Worm (Caenorhabditis elegans) whole organism, late embryonic: ENCODE data around the gene iglr-1.

ENCODE experiments used
- C38D4.7 ChIP-seq: fragments of 200-800 bp; sonication (Bioruptor generic); optimal IDR thresholded peaks from 2 replicates; lab custom pipeline; 2018; ENCODE audit warnings: mild to moderate bottlenecking, missing genetic modification characterization, moderate library complexity, missing compliant biosample characterization
- F13H6.1 ChIP-seq: sonication (generic microtip); optimal IDR thresholded peaks from 2 replicates; lab custom pipeline; 2016; ENCODE audit warnings: missing genetic modification characterization, missing compliant biosample characterization
- K02D7.2 ChIP-seq: sonication (generic microtip); optimal IDR thresholded peaks from 2 replicates; lab custom pipeline; 2017; ENCODE audit warnings: mild to moderate bottlenecking, missing genetic modification characterization, missing compliant biosample characterization
- T23F11.4 ChIP-seq: fragments of 200-800 bp; sonication (Bioruptor generic); optimal IDR thresholded peaks from 2 replicates; lab custom pipeline; 2018; ENCODE audit warnings: mild to moderate bottlenecking, missing genetic modification characterization, missing compliant biosample characterization
- Y22D7AL.16 ChIP-seq: sonication (generic microtip); optimal IDR thresholded peaks from 2 replicates; lab custom pipeline; 2016; ENCODE audit warnings: missing genetic modification characterization, missing compliant biosample characterization
- ceh-14 ChIP-seq: sonication (generic microtip); optimal IDR thresholded peaks from 2 replicates; lab custom pipeline; 2016; ENCODE audit warnings: missing genotype, missing genetic modification characterization, missing compliant biosample characterization
- ceh-18 ChIP-seq: sonication (generic microtip); optimal IDR thresholded peaks from 2 replicates; lab custom pipeline; 2016; ENCODE audit warnings: missing genetic modification characterization, missing compliant biosample characterization
- ceh-2 ChIP-seq: sonication (generic microtip); optimal IDR thresholded peaks from 2 replicates; lab custom pipeline; 2016; ENCODE audit warnings: missing genotype, missing genetic modification characterization, missing compliant biosample characterization
- ceh-24 ChIP-seq: sonication (generic microtip); optimal IDR thresholded peaks from 2 replicates; lab custom pipeline; 2016; ENCODE audit warnings: mild to moderate bottlenecking, missing genetic modification characterization, missing compliant biosample characterization
- ceh-30 ChIP-seq: fragments of 150-350 bp; optimal IDR thresholded peaks from 2 replicates; lab custom pipeline; 2014; ENCODE audit warnings: missing biosample characterization, missing genetic modification characterization
- ceh-34 ChIP-seq: sonication (generic microtip); optimal IDR thresholded peaks from 2 replicates; lab custom pipeline; 2016; ENCODE audit warnings: mild to moderate bottlenecking, missing genetic modification characterization, missing compliant biosample characterization
- ceh-45 ChIP-seq: fragments of 200-800 bp; sonication (Bioruptor generic); IDR thresholded peaks from 2 replicates; pipeline ENCODE4 v1.3.6; 2022; ENCODE audit warnings: missing genetic modification reagents, missing genetic modification characterization, missing compliant biosample characterization
- ceh-6 ChIP-seq: fragments of 200-800 bp; sonication (Bioruptor generic); optimal IDR thresholded peaks from 2 replicates; lab custom pipeline; 2018; ENCODE audit warnings: mild to moderate bottlenecking, missing genetic modification characterization, missing compliant biosample characterization
- che-1 ChIP-seq: sonication (generic microtip); optimal IDR thresholded peaks from 2 replicates; lab custom pipeline; 2016; ENCODE audit warnings: mild to moderate bottlenecking, missing genetic modification characterization, missing compliant biosample characterization
- dmd-4 ChIP-seq: sonication (generic microtip); optimal IDR thresholded peaks from 2 replicates; lab custom pipeline; 2016; ENCODE audit warnings: borderline replicate concordance, missing genetic modification characterization, missing compliant biosample characterization
- elt-2 ChIP-seq: sonication (generic microtip); optimal IDR thresholded peaks from 2 replicates; lab custom pipeline; 2016; ENCODE audit warnings: missing genetic modification reagents, missing genetic modification characterization, missing compliant biosample characterization
- ets-4 ChIP-seq: sonication (generic microtip); optimal IDR thresholded peaks from 2 replicates; lab custom pipeline; 2016; ENCODE audit warnings: missing genetic modification characterization, missing compliant biosample characterization
- fax-1 ChIP-seq: sonication (generic microtip); optimal IDR thresholded peaks from 2 replicates; lab custom pipeline; 2016; ENCODE audit warnings: missing genotype, missing genetic modification characterization, missing compliant biosample characterization
- fkh-10 ChIP-seq: fragments of 150-350 bp; optimal IDR thresholded peaks from 2 replicates; lab custom pipeline; 2014; ENCODE audit warnings: missing biosample characterization, missing genetic modification reagents, missing genetic modification characterization
- fkh-6 ChIP-seq: sonication (generic microtip); optimal IDR thresholded peaks from 2 replicates; lab custom pipeline; 2016; ENCODE audit warnings: missing genetic modification characterization, missing compliant biosample characterization
- gmeb-2 ChIP-seq: sonication (generic microtip); optimal IDR thresholded peaks from 2 replicates; lab custom pipeline; 2016; ENCODE audit warnings: missing genetic modification characterization, inconsistent platforms, missing compliant biosample characterization
- hlh-13 ChIP-seq: fragments of 200-800 bp; sonication (Bioruptor generic); optimal IDR thresholded peaks from 2 replicates; lab custom pipeline; 2018; ENCODE audit warnings: mild to moderate bottlenecking, missing genetic modification characterization, missing compliant biosample characterization
- hlh-30 ChIP-seq: sonication (generic microtip); optimal IDR thresholded peaks from 2 replicates; lab custom pipeline; 2017; ENCODE audit warnings: antibody characterized with exemption, missing genetic modification characterization, missing compliant biosample characterization; ENCODE audit not compliant: insufficient read depth
- hlh-8 ChIP-seq: sonication (generic microtip); optimal IDR thresholded peaks from 2 replicates; lab custom pipeline; 2016; ENCODE audit warnings: missing genotype, missing genetic modification characterization, missing compliant biosample characterization
- lin-11 ChIP-seq: fragments of 200-800 bp; sonication (Bioruptor generic); optimal IDR thresholded peaks from 2 replicates; lab custom pipeline; 2018; ENCODE audit warnings: mild to moderate bottlenecking, missing genetic modification characterization, missing compliant biosample characterization
- odd-2 ChIP-seq: sonication (generic microtip); optimal IDR thresholded peaks from 2 replicates; lab custom pipeline; 2017; ENCODE audit warnings: antibody characterized with exemption, mild to moderate bottlenecking, missing genetic modification characterization, missing compliant biosample characterization
- pat-9 ChIP-seq: fragments of 200-800 bp; sonication (Bioruptor generic); optimal IDR thresholded peaks from 2 replicates; lab custom pipeline; 2018; ENCODE audit warnings: mild to moderate bottlenecking, missing genetic modification characterization, moderate library complexity, missing compliant biosample characterization
- pax-1 ChIP-seq: fragments of 150-350 bp; optimal IDR thresholded peaks from 2 replicates; lab custom pipeline; 2014; ENCODE audit warnings: missing biosample characterization, missing genetic modification characterization
- pqm-1 ChIP-seq: sonication (generic microtip); optimal IDR thresholded peaks from 2 replicates; lab custom pipeline; 2016; ENCODE audit warnings: missing genetic modification characterization, missing compliant biosample characterization
- rnt-1 ChIP-seq: sonication (generic microtip); optimal IDR thresholded peaks from 2 replicates; lab custom pipeline; 2016; ENCODE audit warnings: missing genetic modification characterization, missing compliant biosample characterization
- sdc-2 ChIP-seq: sonication (generic microtip); optimal IDR thresholded peaks from 2 replicates; lab custom pipeline; 2016; ENCODE audit warnings: missing genotype, missing genetic modification characterization, missing compliant biosample characterization
- sox-2 ChIP-seq: fragments of 200-800 bp; sonication (Bioruptor generic); IDR thresholded peaks from 2 replicates; pipeline ENCODE4 v1.3.6; 2022; ENCODE audit warnings: missing genetic modification reagents, missing genetic modification characterization, missing compliant biosample characterization
- tbx-2 ChIP-seq: sonication (generic microtip); optimal IDR thresholded peaks from 2 replicates; lab custom pipeline; 2016; ENCODE audit warnings: missing genetic modification characterization, missing compliant biosample characterization
- unc-3 ChIP-seq, 2 experiments: fragments of 200-800 bp in 1 of 2; sonication (Bioruptor generic) in 1 of 2; sonication (generic microtip) in 1 of 2; conservative IDR thresholded peaks in 1 of 2; optimal IDR thresholded peaks in 1 of 2; 2 replicates each; pipeline versions ENCODE4 v1.3.6 to Lab custom; 2016 to 2022; ENCODE audit warnings: missing compliant biosample characterization in 2 of 2, missing genetic modification characterization in 2 of 2, missing genetic modification reagents in 1 of 2
- unc-55 ChIP-seq: sonication (generic microtip); optimal IDR thresholded peaks from 2 replicates; lab custom pipeline; 2017; ENCODE audit warnings: missing biosample characterization, missing genetic modification reagents, missing genetic modification characterization
- unc-86 ChIP-seq: sonication (generic microtip); optimal IDR thresholded peaks from 2 replicates; lab custom pipeline; 2016; ENCODE audit warnings: missing genetic modification characterization, missing compliant biosample characterization

Gene iglr-1

DNA sequence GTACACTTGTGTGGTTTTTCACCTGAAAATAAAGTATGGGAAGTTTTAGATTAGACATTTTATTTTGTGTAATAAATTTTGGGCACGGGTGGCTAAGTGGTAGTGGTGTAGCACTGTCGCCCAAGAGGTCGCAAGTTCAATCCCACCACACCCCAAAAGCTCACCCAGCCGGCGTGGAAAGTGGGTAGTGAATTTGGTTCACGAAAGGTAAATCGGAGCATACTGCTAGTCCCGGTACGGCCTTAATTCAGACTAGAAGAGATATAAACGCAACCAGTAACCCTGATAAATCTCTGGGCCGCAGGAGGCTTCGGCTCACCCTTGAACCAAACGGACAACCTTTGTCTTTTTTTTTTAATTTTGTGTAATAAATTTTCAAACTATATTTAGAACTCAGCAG, 39.4 kb downstream of the iglr-1 start:
- TF ChIP-seq Y22D7AL.16 (tag; lab: Kevin White, UChicago) (no peak), unc-86 (no peak), hlh-30 (tag; lab: Kevin White, UChicago) (no peak), F13H6.1 (no peak), ceh-30 (tag; lab: Kevin White, UChicago) (no peak), dmd-4 (tag; lab: Kevin White, UChicago) (no peak), ceh-34 (tag; lab: Kevin White, UChicago) (no peak), ceh-24 (tag; lab: Kevin White, UChicago) (no peak), ceh-2 (no peak), fkh-10 (GFP tag; lab: Kevin White, UChicago) (no peak), C38D4.7 (GFP tag; lab: Kevin White, UChicago) (no peak), hlh-8 (tag; lab: Kevin White, UChicago) (no peak)
- TF ChIP-seq, all 69 proteins: peak for 0

DNA sequence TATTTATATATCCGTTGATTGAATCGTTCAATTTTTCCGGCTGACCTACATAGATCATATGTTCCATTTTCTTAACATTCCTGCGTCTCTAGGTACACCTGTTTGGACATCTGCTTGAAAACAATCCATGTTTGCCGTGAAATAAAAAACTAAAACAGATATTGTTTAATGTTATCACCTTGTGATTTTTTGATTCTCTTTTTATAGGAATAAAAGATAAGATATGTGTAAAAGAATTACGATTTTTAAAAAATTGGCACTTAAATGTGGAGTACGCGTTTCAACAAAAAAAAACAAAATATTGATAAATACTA, 43.9 kb downstream of the iglr-1 start:
- TF ChIP-seq ets-4 (no peak), hlh-8 (tag; lab: Kevin White, UChicago) (no peak), Y22D7AL.16 (tag; lab: Kevin White, UChicago) (no peak), hlh-13 (GFP tag; lab: Kevin White, UChicago) (no peak), T23F11.4 (GFP tag; lab: Kevin White, UChicago) (no peak), gmeb-2 (tag; lab: Kevin White, UChicago) (no peak), lin-11 (tag; lab: Kevin White, UChicago) (no peak), C38D4.7 (GFP tag; lab: Kevin White, UChicago) (no peak), ceh-30 (tag; lab: Kevin White, UChicago) (no peak), ceh-45 (GFP tag; lab: Robert Waterston, UW) (no peak), unc-3 (GFP tag; conservative IDR thresholded peaks at IDR 0.05; lab: Robert Waterston, UW) (no peak), unc-3 (tag; optimal IDR thresholded peaks at IDR 0.05; lab: Kevin White, UChicago) (no peak), K02D7.2 (tag; lab: Kevin White, UChicago) (no peak), pat-9 (tag; lab: Kevin White, UChicago) (no peak), pax-1 (tag; lab: Kevin White, UChicago) (no peak), che-1 (tag; lab: Kevin White, UChicago) (no peak)
- TF ChIP-seq, all 69 proteins: peak for 0

DNA sequence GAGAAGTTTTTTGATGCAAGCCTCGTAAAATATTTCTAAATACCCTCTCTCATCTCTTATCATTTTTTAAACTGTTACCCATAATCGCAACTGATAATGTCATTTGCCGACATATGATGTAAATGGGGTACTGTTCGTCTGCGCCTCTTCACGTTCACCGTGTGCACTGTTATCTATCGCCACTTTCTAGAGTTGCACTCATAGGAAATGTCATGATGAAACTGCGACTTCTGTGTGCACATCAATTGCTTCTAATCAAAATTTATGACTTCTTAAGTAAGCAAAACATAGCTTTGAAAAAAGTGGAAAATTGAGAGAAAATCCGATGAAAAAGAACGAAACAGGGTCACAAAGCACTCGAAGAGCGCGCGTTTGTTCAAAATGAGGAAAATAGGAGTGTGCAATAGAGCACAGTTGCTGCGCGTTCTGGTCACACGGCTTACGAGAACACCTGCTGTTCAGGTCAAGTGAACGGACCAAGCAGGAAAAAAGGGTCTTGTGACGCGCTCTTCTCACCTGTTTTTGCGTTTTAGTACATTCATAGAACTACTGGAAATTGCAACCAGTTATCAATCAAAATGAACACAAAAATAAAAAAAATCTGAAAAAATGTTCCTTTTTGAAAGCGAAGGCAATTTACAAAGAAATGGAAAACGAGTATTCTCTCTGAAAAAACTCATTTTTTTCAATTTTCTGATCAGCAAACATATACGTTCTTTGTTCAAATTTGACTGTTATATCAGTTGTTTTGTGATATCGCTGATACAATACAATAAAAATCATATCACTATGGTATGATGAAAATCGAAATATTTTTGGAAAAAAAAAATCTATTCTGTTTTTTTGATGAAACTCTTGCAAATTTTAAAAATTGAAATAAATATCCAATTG, 44.5 kb downstream of the iglr-1 start:
- TF ChIP-seq ceh-24 (tag; lab: Kevin White, UChicago) (no peak), fkh-6 (tag; lab: Kevin White, UChicago) (no peak), F13H6.1 (no peak), pqm-1 (peak; percentile 12), ceh-14 (tag; lab: Kevin White, UChicago) (no peak), ceh-6 (GFP tag; lab: Kevin White, UChicago) (no peak), lin-11 (tag; lab: Kevin White, UChicago) (no peak), ceh-18 (tag; lab: Kevin White, UChicago) (no peak), hlh-30 (tag; lab: Kevin White, UChicago) (peak; percentile 92), tbx-2 (tag; lab: Kevin White, UChicago) (peak; percentile 24), sox-2 (GFP tag; lab: Robert Waterston, UW) (no peak), rnt-1 (tag; lab: Kevin White, UChicago) (no peak), fax-1 (tag; lab: Kevin White, UChicago) (no peak), odd-2 (no peak), unc-55 (GFP tag; lab: Kevin White, UChicago) (no peak), C38D4.7 (GFP tag; lab: Kevin White, UChicago) (no peak), fkh-10 (GFP tag; lab: Kevin White, UChicago) (no peak), elt-2 (tag; lab: Kevin White, UChicago) (peak; percentile 93), gmeb-2 (tag; lab: Kevin White, UChicago) (no peak), sdc-2 (tag; lab: Kevin White, UChicago) (peak; percentile 8), ceh-2 (no peak)
- TF ChIP-seq, all 69 proteins: peak for 5
